Worm (Caenorhabditis elegans) whole organism, L3 larva: ENCODE results near the gene E02C12.6.

Source experiments
- ZK546.5 ChIP-seq: sonication (generic microtip); optimal IDR thresholded peaks from 2 replicates; lab custom pipeline; 2017; ENCODE audit warnings: missing biosample characterization, missing genetic modification characterization
- ceh-82 ChIP-seq: fragments of 150-350 bp; optimal IDR thresholded peaks from 2 replicates; lab custom pipeline; 2014; ENCODE audit warnings: missing biosample characterization, missing genetic modification characterization
- ceh-9 ChIP-seq: sonication (generic microtip); optimal IDR thresholded peaks from 2 replicates; lab custom pipeline; 2018; ENCODE audit warnings: missing biosample characterization, missing genetic modification characterization
- egl-27 ChIP-seq: sonication (generic microtip); optimal IDR thresholded peaks from 4 replicates; lab custom pipeline; 2017; ENCODE audit warnings: missing biosample characterization, missing genetic modification reagents, missing genetic modification characterization
- jun-1 ChIP-seq: fragments of 150-350 bp; optimal IDR thresholded peaks from 2 replicates; lab custom pipeline; 2014; ENCODE audit warnings: missing biosample characterization, missing genetic modification reagents, missing genetic modification characterization
- lin-15B ChIP-seq: fragments of 150-350 bp; optimal IDR thresholded peaks from 2 replicates; lab custom pipeline; 2014; ENCODE audit warnings: missing biosample characterization, missing genetic modification characterization
- lin-39 ChIP-seq: fragments of 150-350 bp; optimal IDR thresholded peaks from 2 replicates; lab custom pipeline; 2018; ENCODE audit warnings: missing biosample characterization, missing genetic modification reagents, missing genetic modification characterization
- mdl-1 ChIP-seq: fragments of 150-350 bp; optimal IDR thresholded peaks from 2 replicates; lab custom pipeline; 2014; ENCODE audit warnings: missing biosample characterization, missing genetic modification characterization
- nhr-28 ChIP-seq: fragments of 150-350 bp; optimal IDR thresholded peaks from 2 replicates; lab custom pipeline; 2014; ENCODE audit warnings: missing biosample characterization, missing genetic modification characterization
- pha-4 ChIP-seq: fragments of 150-350 bp; optimal IDR thresholded peaks from 2 replicates; lab custom pipeline; 2014; ENCODE audit warnings: missing biosample characterization, missing genetic modification reagents, missing genetic modification characterization
- tbx-2 ChIP-seq: sonication (generic microtip); optimal IDR thresholded peaks from 2 replicates; lab custom pipeline; 2016; ENCODE audit warnings: mild to moderate bottlenecking, missing genetic modification characterization, missing compliant biosample characterization
- unc-39 ChIP-seq: sonication (generic microtip); optimal IDR thresholded peaks from 4 replicates; lab custom pipeline; 2017; ENCODE audit warnings: missing biosample characterization, missing genetic modification characterization

DNA sequence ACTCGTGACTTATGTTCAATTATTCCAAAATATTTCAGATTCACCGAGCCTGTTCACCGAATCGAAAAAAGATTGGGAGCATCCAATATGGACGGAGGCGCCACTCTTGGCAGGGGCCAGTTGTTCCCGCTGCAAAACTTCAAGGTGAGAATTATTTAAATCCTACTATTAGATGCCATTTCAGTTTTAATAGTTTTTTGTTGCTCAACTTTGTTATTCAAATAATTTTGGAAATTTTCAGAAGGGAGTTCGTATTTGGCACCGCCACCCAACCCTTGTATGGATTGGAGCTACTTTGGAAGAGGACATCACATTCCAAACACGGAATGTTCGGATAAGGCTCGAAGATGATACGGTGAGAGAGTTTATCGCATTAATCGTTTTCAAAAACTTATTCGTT, 15.3 kb upstream of the E02C12.6 start, which contains the start of gene hum-2:
- TF ChIP-seq tbx-2 (tag; lab: Kevin White, UChicago) (no peak), egl-27 (tag; lab: Kevin White, UChicago) (no peak), mdl-1 (tag; lab: Kevin White, UChicago) (no peak), ZK546.5 (tag; lab: Kevin White, UChicago) (no peak), unc-39 (tag; lab: Kevin White, UChicago) (no peak), lin-39 (tag; lab: Kevin White, UChicago) (no peak), pha-4 (tag; lab: Kevin White, UChicago) (no peak), nhr-28 (tag; lab: Kevin White, UChicago) (no peak), ceh-82 (tag; lab: Kevin White, UChicago) (no peak), ceh-9 (tag; lab: Kevin White, UChicago) (no peak), lin-15B (tag; lab: Kevin White, UChicago) (no peak), jun-1 (no peak)
